Comparison of ENCODE assay signal across 1 fruit fly cellular context in genomic region chr4:1123769-1124493, dm6.
TF ChIP-seq lines count a peak whose summit lies in the region.

TSS of gene Arf4 (plus strand) at chr4:1124167.

TF ChIP-seq in whole organism, embryonic, 481 proteins besides CTCF, POLR2A, EP300 and RAD21 (continued from another document and continues in another):
- TF ChIP-seq YL-1 (GFP tag; optimal IDR thresholded peaks at IDR 0.05; lab: Kevin White, UChicago), result peak; percentile 45
- TF ChIP-seq stc (GFP tag; IDR thresholded peaks at IDR 0.05; lab: Robert Waterston, UW), result no peak
- TF ChIP-seq CG9932 (GFP tag; IDR thresholded peaks at IDR 0.05; lab: Robert Waterston, UW), result no peak
- no peak for TF ChIP-seq klu (GFP tag; IDR thresholded peaks at IDR 0.05; lab: Robert Waterston, UW)
- no peak for TF ChIP-seq Max (GFP tag; optimal IDR thresholded peaks at IDR 0.05; lab: Kevin White, UChicago)
- no peak for TF ChIP-seq cas (GFP tag; IDR thresholded peaks at IDR 0.05; lab: Robert Waterston, UW)
- TF ChIP-seq NC2β (GFP tag; optimal IDR thresholded peaks at IDR 0.05; lab: Kevin White, UChicago), result no peak
- TF ChIP-seq ftz-f1 (GFP tag; optimal IDR thresholded peaks at IDR 0.05; lab: Kevin White, UChicago), result no peak
- TF ChIP-seq CG14710 (tag; optimal IDR thresholded peaks at IDR 0.05; lab: Kevin White, UChicago), result peak; percentile 11
- TF ChIP-seq Hr39 (optimal IDR thresholded peaks at IDR 0.05; lab: Kevin White, UChicago), result no peak
- no peak for TF ChIP-seq CG8290 (GFP tag; optimal IDR thresholded peaks at IDR 0.05; lab: Kevin White, UChicago)
- no peak for TF ChIP-seq CG8290 (tag; optimal IDR thresholded peaks at IDR 0.05; lab: Kevin White, UChicago)
- TF ChIP-seq Ets65A (GFP tag; lab: Kevin White, UChicago), result no peak
- no peak for TF ChIP-seq CG11456 (GFP tag; IDR thresholded peaks at IDR 0.05; lab: Robert Waterston, UW)
- TF ChIP-seq CG6854 (GFP tag; optimal IDR thresholded peaks at IDR 0.05; lab: Kevin White, UChicago), result no peak
- TF ChIP-seq CG1024 (GFP tag; IDR thresholded peaks at IDR 0.05; lab: Robert Waterston, UW), result peak; percentile 94
- peak; percentile 18 for TF ChIP-seq Ets97D (GFP tag; optimal IDR thresholded peaks at IDR 0.05; lab: Kevin White, UChicago)
- no peak for TF ChIP-seq stwl (tag; optimal IDR thresholded peaks at IDR 0.05; lab: Kevin White, UChicago)
- TF ChIP-seq sens-2 (GFP tag; IDR thresholded peaks at IDR 0.05; lab: Robert Waterston, UW), result no peak
- no peak for TF ChIP-seq tll (GFP tag; optimal IDR thresholded peaks at IDR 0.05; lab: Kevin White, UChicago)
- TF ChIP-seq fd96Cb (tag; optimal IDR thresholded peaks at IDR 0.05; lab: Kevin White, UChicago), result no peak
- TF ChIP-seq CG4820 (GFP tag; optimal IDR thresholded peaks at IDR 0.05; lab: Kevin White, UChicago), result no peak
- TF ChIP-seq CG16779 (GFP tag; IDR thresholded peaks at IDR 0.05; lab: Robert Waterston, UW), result no peak
- TF ChIP-seq hb (GFP tag; IDR thresholded peaks at IDR 0.05; lab: Robert Waterston, UW; ENCODE audit: partially characterized antibody), result no peak
- no peak for TF ChIP-seq az2 (GFP tag; optimal IDR thresholded peaks at IDR 0.05; lab: Kevin White, UChicago)
- no peak for TF ChIP-seq CG17328 (GFP tag; IDR thresholded peaks at IDR 0.05; lab: Robert Waterston, UW)
- peak; percentile 30 for TF ChIP-seq trem (tag; optimal IDR thresholded peaks at IDR 0.05; lab: Kevin White, UChicago)
- TF ChIP-seq CG13424 (tag; optimal IDR thresholded peaks at IDR 0.05; lab: Kevin White, UChicago), result peak; percentile 1
- no peak for TF ChIP-seq pros (GFP tag; optimal IDR thresholded peaks at IDR 0.05; lab: Kevin White, UChicago)
- TF ChIP-seq CG4707 (GFP tag; optimal IDR thresholded peaks at IDR 0.05; lab: Kevin White, UChicago), result no peak
- peak; percentile 18 for TF ChIP-seq phol (tag; optimal IDR thresholded peaks at IDR 0.05; lab: Kevin White, UChicago)
- TF ChIP-seq CG43689 (GFP tag; IDR thresholded peaks at IDR 0.05; lab: Robert Waterston, UW), result no peak
- TF ChIP-seq MESR4 (GFP tag; optimal IDR thresholded peaks at IDR 0.05; lab: Kevin White, UChicago), result peak; percentile 86
- no peak for TF ChIP-seq Jarid2 (GFP tag; optimal IDR thresholded peaks at IDR 0.05; lab: Kevin White, UChicago)
- no peak for TF ChIP-seq CG2712 (tag; optimal IDR thresholded peaks at IDR 0.05; lab: Kevin White, UChicago)
- no peak for TF ChIP-seq Nf-YC (tag; optimal IDR thresholded peaks at IDR 0.05; lab: Kevin White, UChicago)
- TF ChIP-seq lola (GFP tag; optimal IDR thresholded peaks at IDR 0.05; lab: Kevin White, UChicago), result peak in 1 of 3 experiments; percentile 80
- TF ChIP-seq Usf (GFP tag; optimal IDR thresholded peaks at IDR 0.05; lab: Kevin White, UChicago), result no peak
- TF ChIP-seq Sry-δ (GFP tag; optimal IDR thresholded peaks at IDR 0.05; lab: Kevin White, UChicago), result peak; percentile 31
- TF ChIP-seq cwo (GFP tag; optimal IDR thresholded peaks at IDR 0.05; lab: Kevin White, UChicago), result no peak
- TF ChIP-seq CG3838 (GFP tag; optimal IDR thresholded peaks at IDR 0.05; lab: Kevin White, UChicago), result no peak
- no peak for TF ChIP-seq CG31224 (GFP tag; IDR thresholded peaks at IDR 0.05; lab: Robert Waterston, UW)
- TF ChIP-seq CG12659 (GFP tag; optimal IDR thresholded peaks at IDR 0.05; lab: Kevin White, UChicago), result peak; percentile 44
- no peak for TF ChIP-seq ems (GFP tag; optimal IDR thresholded peaks at IDR 0.05; lab: Kevin White, UChicago)
- TF ChIP-seq run (tag; optimal IDR thresholded peaks at IDR 0.05; lab: Kevin White, UChicago), result no peak
- TF ChIP-seq slou (GFP tag; optimal IDR thresholded peaks at IDR 0.05; lab: Kevin White, UChicago), result no peak
- no peak for TF ChIP-seq cato (GFP tag; optimal IDR thresholded peaks at IDR 0.05; lab: Kevin White, UChicago; ENCODE audit: borderline replicate concordance)
- no peak for TF ChIP-seq CG13894 (tag; optimal IDR thresholded peaks at IDR 0.05; lab: Kevin White, UChicago)
- no peak for TF ChIP-seq B-H1 (GFP tag; IDR thresholded peaks at IDR 0.05; lab: Robert Waterston, UW)
- TF ChIP-seq Myb (GFP tag; optimal IDR thresholded peaks at IDR 0.05; lab: Kevin White, UChicago), result no peak
- no peak for TF ChIP-seq CG9437 (GFP tag; optimal IDR thresholded peaks at IDR 0.05; lab: Kevin White, UChicago)
- no peak for TF ChIP-seq tin (GFP tag; optimal IDR thresholded peaks at IDR 0.05; lab: Kevin White, UChicago)
- no peak for TF ChIP-seq Dfd (GFP tag; optimal IDR thresholded peaks at IDR 0.05; lab: Kevin White, UChicago)
- TF ChIP-seq CG9215 (GFP tag; IDR thresholded peaks at IDR 0.05; lab: Robert Waterston, UW), result no peak
- no peak for TF ChIP-seq kay (GFP tag; optimal IDR thresholded peaks at IDR 0.05; lab: Kevin White, UChicago)
- no peak for TF ChIP-seq gcm2 (GFP tag; optimal IDR thresholded peaks at IDR 0.05; lab: Kevin White, UChicago)
- no peak for TF ChIP-seq CG4854 (GFP tag; optimal IDR thresholded peaks at IDR 0.05; lab: Kevin White, UChicago)
- TF ChIP-seq CG6791 (GFP tag; IDR thresholded peaks at IDR 0.05; lab: Robert Waterston, UW; ENCODE audit: partially characterized antibody), result no peak
- no peak for TF ChIP-seq PHDP (tag; optimal IDR thresholded peaks at IDR 0.05; lab: Kevin White, UChicago)
- no peak for TF ChIP-seq Sox100B (GFP tag; optimal IDR thresholded peaks at IDR 0.05; lab: Kevin White, UChicago)
- no peak for TF ChIP-seq insv (GFP tag; optimal IDR thresholded peaks at IDR 0.05; lab: Kevin White, UChicago)
- no peak for TF ChIP-seq fu2 (GFP tag; optimal IDR thresholded peaks at IDR 0.05; lab: Kevin White, UChicago)
- TF ChIP-seq Spps (tag; optimal IDR thresholded peaks at IDR 0.05; lab: Kevin White, UChicago), result no peak
- TF ChIP-seq CG10366 (GFP tag; IDR thresholded peaks at IDR 0.05; lab: Robert Waterston, UW), result no peak
- TF ChIP-seq CG5180 (GFP tag; optimal IDR thresholded peaks at IDR 0.05; lab: Kevin White, UChicago), result no peak
- no peak for TF ChIP-seq onecut (GFP tag; IDR thresholded peaks at IDR 0.05; lab: Robert Waterston, UW)
- TF ChIP-seq CG1602 (GFP tag; optimal IDR thresholded peaks at IDR 0.05; lab: Kevin White, UChicago), result no peak
- TF ChIP-seq CG17361 (GFP tag; IDR thresholded peaks at IDR 0.05; lab: Robert Waterston, UW), result 0 out of 3 replicates have a peak, but pooled peaks have one; percentile 21
- peak in 1 of 2 experiments; percentile 34 for TF ChIP-seq eve (GFP tag; optimal IDR thresholded peaks at IDR 0.05; lab: Kevin White, UChicago)
- no peak for TF ChIP-seq Bgb (GFP tag; IDR thresholded peaks at IDR 0.05; lab: Robert Waterston, UW; ENCODE audit: partially characterized antibody)
- TF ChIP-seq Lhr (GFP tag; optimal IDR thresholded peaks at IDR 0.05; lab: Kevin White, UChicago), result peak; percentile 47
- TF ChIP-seq Eip74EF (GFP tag; optimal IDR thresholded peaks at IDR 0.05; lab: Kevin White, UChicago), result peak in 1 of 2 experiments; percentile 64
- TF ChIP-seq CkIIα-i1 (GFP tag; IDR thresholded peaks at IDR 0.05; lab: Robert Waterston, UW), result no peak
- no peak for TF ChIP-seq ato (GFP tag; IDR thresholded peaks at IDR 0.05; lab: Robert Waterston, UW; ENCODE audit: partially characterized antibody)
- TF ChIP-seq CG3407 (GFP tag; optimal IDR thresholded peaks at IDR 0.05; lab: Kevin White, UChicago), result no peak
- no peak for TF ChIP-seq sna (GFP tag; IDR thresholded peaks at IDR 0.05; lab: Robert Waterston, UW; ENCODE audit: partially characterized antibody)
- TF ChIP-seq fd3F (GFP tag; optimal IDR thresholded peaks at IDR 0.05; lab: Kevin White, UChicago), result no peak
- peak; percentile 71 for TF ChIP-seq CG11723 (GFP tag; optimal IDR thresholded peaks at IDR 0.05; lab: Kevin White, UChicago)
- TF ChIP-seq CG7839 (tag; optimal IDR thresholded peaks at IDR 0.05; lab: Kevin White, UChicago), result no peak
- TF ChIP-seq slp2 (GFP tag; optimal IDR thresholded peaks at IDR 0.05; lab: Kevin White, UChicago), result no peak
- TF ChIP-seq CG2116 (GFP tag; optimal IDR thresholded peaks at IDR 0.05; lab: Kevin White, UChicago), result no peak
- TF ChIP-seq CG6272 (GFP tag; IDR thresholded peaks at IDR 0.05; lab: Robert Waterston, UW), result no peak
- TF ChIP-seq ci (GFP tag; IDR thresholded peaks at IDR 0.05; lab: Robert Waterston, UW), result no peak
- TF ChIP-seq Meics (GFP tag; optimal IDR thresholded peaks at IDR 0.05; lab: Kevin White, UChicago), result no peak
- no peak for TF ChIP-seq maf-S (GFP tag; optimal IDR thresholded peaks at IDR 0.05; lab: Kevin White, UChicago)
- no peak for TF ChIP-seq her (GFP tag; optimal IDR thresholded peaks at IDR 0.05; lab: Kevin White, UChicago)
- TF ChIP-seq gfzf (GFP tag; optimal IDR thresholded peaks at IDR 0.05; lab: Kevin White, UChicago), result peak; percentile 71
- no peak for TF ChIP-seq Lim3 (GFP tag; IDR thresholded peaks at IDR 0.05; lab: Robert Waterston, UW)
- TF ChIP-seq row (GFP tag; IDR thresholded peaks at IDR 0.05; lab: Robert Waterston, UW), result peak; percentile 71
- no peak for TF ChIP-seq CG7963 (GFP tag; IDR thresholded peaks at IDR 0.05; lab: Robert Waterston, UW; ENCODE audit: partially characterized antibody)
- TF ChIP-seq Fer2 (tag; optimal IDR thresholded peaks at IDR 0.05; lab: Kevin White, UChicago), result no peak
- no peak for TF ChIP-seq E2f1 (GFP tag; IDR thresholded peaks at IDR 0.05; lab: Robert Waterston, UW)
- no peak for TF ChIP-seq CG2889 (GFP tag; IDR thresholded peaks at IDR 0.05; lab: Robert Waterston, UW)
- TF ChIP-seq lilli (GFP tag; optimal IDR thresholded peaks at IDR 0.05; lab: Kevin White, UChicago), result no peak
- no peak for TF ChIP-seq CG14441 (GFP tag; IDR thresholded peaks at IDR 0.05; lab: Robert Waterston, UW)
- TF ChIP-seq Atf3 (GFP tag; optimal IDR thresholded peaks at IDR 0.05; lab: Kevin White, UChicago), result no peak
- no peak for TF ChIP-seq Ptx1 (GFP tag; IDR thresholded peaks at IDR 0.05; lab: Robert Waterston, UW)
- no peak for TF ChIP-seq CG13123 (GFP tag; optimal IDR thresholded peaks at IDR 0.05; lab: Kevin White, UChicago)
- peak; percentile 44 for TF ChIP-seq pzg (GFP tag; optimal IDR thresholded peaks at IDR 0.05; lab: Kevin White, UChicago)
- TF ChIP-seq CG12236 (GFP tag; optimal IDR thresholded peaks at IDR 0.05; lab: Kevin White, UChicago), result no peak
- peak; percentile 91 for TF ChIP-seq CG7357 (GFP tag; IDR thresholded peaks at IDR 0.05; lab: Robert Waterston, UW)
- no peak for TF ChIP-seq mirr (GFP tag; optimal IDR thresholded peaks at IDR 0.05; lab: Kevin White, UChicago)
- TF ChIP-seq ro (GFP tag; IDR thresholded peaks at IDR 0.05; lab: Robert Waterston, UW), result no peak
- TF ChIP-seq abd-A (tag; optimal IDR thresholded peaks at IDR 0.05; lab: Kevin White, UChicago), result no peak
- TF ChIP-seq prd (optimal IDR thresholded peaks at IDR 0.05; lab: Kevin White, UChicago), result no peak
- no peak for TF ChIP-seq prd (GFP tag; IDR thresholded peaks at IDR 0.05; lab: Robert Waterston, UW)
- no peak for TF ChIP-seq danr (GFP tag; IDR thresholded peaks at IDR 0.05; lab: Robert Waterston, UW)
- no peak for TF ChIP-seq Optix (GFP tag; IDR thresholded peaks at IDR 0.05; lab: Robert Waterston, UW)
- peak; percentile 96 for TF ChIP-seq ssp (GFP tag; IDR thresholded peaks at IDR 0.05; lab: Robert Waterston, UW)
- no peak for TF ChIP-seq pita (GFP tag; optimal IDR thresholded peaks at IDR 0.05; lab: Kevin White, UChicago)
- TF ChIP-seq BtbVII (GFP tag; optimal IDR thresholded peaks at IDR 0.05; lab: Kevin White, UChicago), result no peak
- TF ChIP-seq ewg (GFP tag; optimal IDR thresholded peaks at IDR 0.05; lab: Kevin White, UChicago), result no peak
- no peak for TF ChIP-seq Vsx1 (GFP tag; optimal IDR thresholded peaks at IDR 0.05; lab: Kevin White, UChicago)
- no peak for TF ChIP-seq cg (GFP tag; optimal IDR thresholded peaks at IDR 0.05; lab: Kevin White, UChicago)
- no peak for TF ChIP-seq Hmx (GFP tag; optimal IDR thresholded peaks at IDR 0.05; lab: Kevin White, UChicago)
- TF ChIP-seq Sin3A (optimal IDR thresholded peaks at IDR 0.05; lab: Kevin White, UChicago), result no peak
- peak; percentile 98 for TF ChIP-seq CG30020 (tag; optimal IDR thresholded peaks at IDR 0.05; lab: Kevin White, UChicago)
- TF ChIP-seq mld (GFP tag; IDR thresholded peaks at IDR 0.05; lab: Robert Waterston, UW; ENCODE audit: partially characterized antibody), result no peak
- TF ChIP-seq schlank (tag; optimal IDR thresholded peaks at IDR 0.05; lab: Kevin White, UChicago), result no peak
- TF ChIP-seq disco-r (GFP tag; optimal IDR thresholded peaks at IDR 0.05; lab: Kevin White, UChicago), result no peak
- peak; percentile 97 for TF ChIP-seq CG17802 (tag; optimal IDR thresholded peaks at IDR 0.05; lab: Kevin White, UChicago)
- no peak for TF ChIP-seq shn (GFP tag; optimal IDR thresholded peaks at IDR 0.05; lab: Kevin White, UChicago)
- TF ChIP-seq CG31388 (GFP tag; optimal IDR thresholded peaks at IDR 0.05; lab: Kevin White, UChicago), result no peak
- TF ChIP-seq zfh1 (GFP tag; IDR thresholded peaks at IDR 0.05; lab: Robert Waterston, UW), result no peak
- peak; percentile 6 for TF ChIP-seq gem (tag; optimal IDR thresholded peaks at IDR 0.05; lab: Kevin White, UChicago)
- TF ChIP-seq ATbp (GFP tag; optimal IDR thresholded peaks at IDR 0.05; lab: Kevin White, UChicago), result no peak
- no peak for TF ChIP-seq dysf (GFP tag; IDR thresholded peaks at IDR 0.05; lab: Robert Waterston, UW)
- peak; percentile 10 for TF ChIP-seq Fer1 (GFP tag; optimal IDR thresholded peaks at IDR 0.05; lab: Kevin White, UChicago)
- peak; percentile 71 for TF ChIP-seq pfk (GFP tag; optimal IDR thresholded peaks at IDR 0.05; lab: Kevin White, UChicago)
- no peak for TF ChIP-seq p53 (GFP tag; optimal IDR thresholded peaks at IDR 0.05; lab: Kevin White, UChicago)
- TF ChIP-seq nerfin-2 (GFP tag; IDR thresholded peaks at IDR 0.05; lab: Robert Waterston, UW; ENCODE audit: partially characterized antibody), result no peak
- TF ChIP-seq Hsf (GFP tag; optimal IDR thresholded peaks at IDR 0.05; lab: Kevin White, UChicago), result no peak
- no peak for TF ChIP-seq CG13775 (GFP tag; optimal IDR thresholded peaks at IDR 0.05; lab: Kevin White, UChicago)
- peak; percentile 82 for TF ChIP-seq CG1603 (tag; optimal IDR thresholded peaks at IDR 0.05; lab: Kevin White, UChicago)
- no peak for TF ChIP-seq Tbp (GFP tag; optimal IDR thresholded peaks at IDR 0.05; lab: Kevin White, UChicago)
- no peak for TF ChIP-seq CG8765 (GFP tag; IDR thresholded peaks at IDR 0.05; lab: Robert Waterston, UW)
- TF ChIP-seq MBD-R2 (GFP tag; IDR thresholded peaks at IDR 0.05; lab: Robert Waterston, UW), result no peak
- TF ChIP-seq CG11398 (GFP tag; optimal IDR thresholded peaks at IDR 0.05; lab: Kevin White, UChicago), result no peak
- TF ChIP-seq CG10431 (GFP tag; optimal IDR thresholded peaks at IDR 0.05; lab: Kevin White, UChicago), result no peak
- TF ChIP-seq sug (tag; optimal IDR thresholded peaks at IDR 0.05; lab: Kevin White, UChicago), result no peak
